Fruit fly (Drosophila melanogaster) whole organism, pupa: ENCODE results near the gene zuc.
A peak's percentile ranks its signal among the peaks of the same experiment; 100 is the strongest.

Experiments
- CG10348 ChIP-seq: fragments of 200-800 bp; sonication (Bioruptor generic); IDR thresholded peaks from 2 replicates; pipeline ENCODE4 v1.3.6; 2022; ENCODE audit warnings: missing biosample characterization, missing genetic modification characterization
- CG12605 ChIP-seq: fragments of 200-800 bp; sonication (Bioruptor generic); IDR thresholded peaks from 2 replicates; pipeline ENCODE4 v1.3.6; 2022; ENCODE audit warnings: missing biosample characterization, missing genetic modification characterization
- CG13204 ChIP-seq: fragments of 200-800 bp; sonication (Bioruptor generic); optimal IDR thresholded peaks from 2 replicates; lab custom pipeline; 2018; ENCODE audit warnings: missing biosample characterization, mild to moderate bottlenecking, missing genetic modification characterization, moderate library complexity
- CG14655 ChIP-seq: fragments of 200-800 bp; sonication (Bioruptor generic); optimal IDR thresholded peaks from 3 replicates; lab custom pipeline; 2017; ENCODE audit warnings: mild to moderate bottlenecking, missing biosample characterization, missing genetic modification reagents, missing genetic modification characterization
- CG15710 ChIP-seq: fragments of 200-800 bp; sonication (Bioruptor generic); optimal IDR thresholded peaks from 2 replicates; lab custom pipeline; 2018; ENCODE audit warnings: missing biosample characterization, mild to moderate bottlenecking, missing genetic modification characterization, moderate library complexity
- CG17806 ChIP-seq: fragments of 200-800 bp; sonication (Bioruptor generic); optimal IDR thresholded peaks from 2 replicates; lab custom pipeline; 2018; ENCODE audit warnings: missing biosample characterization, mild to moderate bottlenecking, missing genetic modification characterization, moderate library complexity
- CG32121 ChIP-seq: fragments of 200-800 bp; sonication (Bioruptor generic); IDR thresholded peaks from 2 replicates; pipeline ENCODE4 v1.3.6; 2022; ENCODE audit warnings: missing biosample characterization, missing genetic modification characterization
- CG34367 ChIP-seq: fragments of 200-800 bp; sonication (Bioruptor generic); optimal IDR thresholded peaks from 2 replicates; lab custom pipeline; 2018; ENCODE audit warnings: missing biosample characterization, mild to moderate bottlenecking, missing genetic modification characterization
- CG4496 ChIP-seq: fragments of 200-800 bp; sonication (Bioruptor generic); IDR thresholded peaks from 3 replicates; pipeline ENCODE4 v1.3.6; 2022; ENCODE audit warnings: missing biosample characterization, missing genetic modification characterization
- CG8159 ChIP-seq: fragments of 200-800 bp; sonication (Bioruptor generic); optimal IDR thresholded peaks from 3 replicates; lab custom pipeline; 2018; ENCODE audit warnings: missing biosample characterization, mild to moderate bottlenecking, missing genetic modification characterization, moderate library complexity
- CG8301 ChIP-seq: fragments of 200-800 bp; sonication (Bioruptor generic); optimal IDR thresholded peaks from 2 replicates; lab custom pipeline; 2018; ENCODE audit warnings: missing biosample characterization, mild to moderate bottlenecking, missing genetic modification characterization
- CG9948 ChIP-seq: fragments of 200-800 bp; sonication (Bioruptor generic); optimal IDR thresholded peaks from 2 replicates; lab custom pipeline; 2018; ENCODE audit warnings: missing biosample characterization, mild to moderate bottlenecking, missing genetic modification characterization, moderate library complexity
- D1 ChIP-seq: fragments of 200-800 bp; sonication (Bioruptor generic); optimal IDR thresholded peaks from 2 replicates; lab custom pipeline; 2018; ENCODE audit warnings: missing biosample characterization, mild to moderate bottlenecking, missing genetic modification characterization, moderate library complexity
- EcR ChIP-seq: fragments of 200-800 bp; sonication (Bioruptor generic); optimal IDR thresholded peaks from 3 replicates; lab custom pipeline; 2019; ENCODE audit warnings: missing biosample characterization, missing genetic modification characterization, mild to moderate bottlenecking, moderate library complexity, missing genetic modification reagents
- Ets98B ChIP-seq: fragments of 200-800 bp; sonication (Bioruptor generic); IDR thresholded peaks from 2 replicates; pipeline ENCODE4 v1.3.6; 2022; ENCODE audit warnings: missing biosample characterization, missing genetic modification characterization
- Pif1A ChIP-seq: fragments of 200-800 bp; sonication (Bioruptor generic); optimal IDR thresholded peaks from 3 replicates; lab custom pipeline; 2016; ENCODE audit warnings: missing biosample characterization, missing genetic modification characterization
- Pif1B ChIP-seq: fragments of 200-800 bp; sonication (Bioruptor generic); optimal IDR thresholded peaks from 3 replicates; lab custom pipeline; 2016; ENCODE audit warnings: missing biosample characterization, missing genetic modification characterization
- Snoo ChIP-seq: fragments of 200-800 bp; sonication (Bioruptor generic); optimal IDR thresholded peaks from 3 replicates; lab custom pipeline; 2017; ENCODE audit warnings: missing biosample characterization, mild to moderate bottlenecking, missing genetic modification characterization, inconsistent platforms
- fd96Ca ChIP-seq: fragments of 200-800 bp; sonication (Bioruptor generic); IDR thresholded peaks from 3 replicates; pipeline ENCODE4 v1.3.6; 2022; ENCODE audit warnings: missing biosample characterization, missing genetic modification characterization
- gl ChIP-seq: fragments of 200-800 bp; sonication (Bioruptor generic); optimal IDR thresholded peaks from 2 replicates; lab custom pipeline; 2018; ENCODE audit warnings: missing biosample characterization, mild to moderate bottlenecking, missing genetic modification characterization
- rn ChIP-seq: fragments of 200-800 bp; sonication (Bioruptor generic); IDR thresholded peaks from 2 replicates; pipeline ENCODE4 v1.3.6; 2022; ENCODE audit warnings: missing biosample characterization, missing genetic modification characterization

zuc gene

DNA sequence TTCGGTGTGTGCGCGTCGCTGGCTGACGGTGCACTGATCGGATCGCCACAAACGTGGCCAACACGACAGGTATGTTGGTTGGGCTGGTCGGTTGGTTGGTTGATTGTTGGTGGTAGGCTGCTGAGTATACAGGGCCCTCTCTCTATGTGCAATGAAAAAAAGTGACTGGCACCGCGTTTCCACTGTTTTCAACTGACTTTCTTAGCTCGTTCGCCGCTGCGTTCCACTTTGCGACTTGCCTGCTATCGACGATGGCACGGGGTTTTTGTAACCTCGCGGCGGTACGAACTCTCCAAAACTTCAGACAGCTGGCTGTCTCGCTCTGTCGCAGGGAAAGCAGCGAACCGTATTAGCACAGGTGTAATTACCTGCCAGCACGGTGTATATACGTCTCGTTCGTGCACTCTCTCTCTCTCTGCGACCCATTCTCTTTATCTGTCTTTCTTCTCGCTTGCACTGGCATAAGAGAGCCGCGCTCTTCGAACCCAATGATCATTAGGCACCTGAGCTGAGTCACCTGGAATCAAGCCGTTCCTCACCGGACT, 18.8 kb downstream of the zuc start:
- TF ChIP-seq CG4496 (GFP tag; lab: Robert Waterston, UW) (peak; percentile 73; the same call in 2 of the 3 replicates), CG13204 (GFP tag; lab: Kevin White, UChicago) (peak; percentile 64), CG14655 (no peak), CG10348 (GFP tag; lab: Robert Waterston, UW) (no peak), CG34367 (tag; lab: Kevin White, UChicago) (peak; percentile 7), CG15710 (tag; lab: Kevin White, UChicago) (no peak), EcR (GFP tag; lab: Kevin White, UChicago) (peak; percentile 67), fd96Ca (GFP tag; lab: Robert Waterston, UW) (0 out of 3 replicates have a peak, but pooled peaks have one; percentile 27), rn (GFP tag; lab: Robert Waterston, UW) (no peak), Pif1A (GFP tag; lab: Kevin White, UChicago) (no peak), Snoo (peak; percentile 15), Ets98B (GFP tag; lab: Robert Waterston, UW) (peak; percentile 50; the same call in 1 of the 2 replicates), CG12605 (GFP tag; lab: Robert Waterston, UW) (no peak)

DNA sequence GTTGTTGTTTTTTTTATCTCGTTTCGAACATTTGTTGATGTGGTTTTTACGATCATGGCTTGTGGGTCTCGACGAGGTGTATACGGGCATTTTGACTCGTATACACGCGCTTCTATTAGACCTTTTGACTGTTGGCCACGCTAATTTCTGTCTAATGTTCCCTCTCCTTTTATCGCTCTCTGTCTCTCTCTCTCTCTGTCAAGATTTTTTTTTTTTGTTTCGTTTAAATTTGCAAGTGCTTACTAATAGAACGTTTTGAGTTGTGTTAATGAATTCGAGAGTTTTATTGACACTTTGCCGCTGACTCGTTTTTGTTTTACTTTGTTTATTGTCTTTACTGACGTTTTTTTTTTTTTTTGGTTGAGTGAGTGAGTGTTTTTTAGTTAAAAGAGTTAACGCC, 19.3 kb downstream of the zuc start:
- no peak for TF ChIP-seq CG12605 (GFP tag; lab: Robert Waterston, UW)
- TF ChIP-seq CG34367 (tag; lab: Kevin White, UChicago): no peak
- TF ChIP-seq EcR (GFP tag; lab: Kevin White, UChicago): no peak
- TF ChIP-seq CG9948 (tag; lab: Kevin White, UChicago): no peak
- no peak for TF ChIP-seq D1 (tag; lab: Kevin White, UChicago)
- no peak for TF ChIP-seq CG10348 (GFP tag; lab: Robert Waterston, UW)
- TF ChIP-seq Pif1A (GFP tag; lab: Kevin White, UChicago): no peak
- no peak for TF ChIP-seq CG8159 (tag; lab: Kevin White, UChicago)
- TF ChIP-seq Pif1B (GFP tag; lab: Kevin White, UChicago): no peak
- no peak for TF ChIP-seq CG4496 (GFP tag; lab: Robert Waterston, UW)
- TF ChIP-seq Ets98B (GFP tag; lab: Robert Waterston, UW): no peak
- no peak for TF ChIP-seq CG13204 (GFP tag; lab: Kevin White, UChicago)
- TF ChIP-seq Snoo: no peak
- no peak for TF ChIP-seq gl
- no peak for TF ChIP-seq CG17806
- no peak for TF ChIP-seq CG15710 (tag; lab: Kevin White, UChicago)
- TF ChIP-seq, all 21 proteins: peak for 0

DNA sequence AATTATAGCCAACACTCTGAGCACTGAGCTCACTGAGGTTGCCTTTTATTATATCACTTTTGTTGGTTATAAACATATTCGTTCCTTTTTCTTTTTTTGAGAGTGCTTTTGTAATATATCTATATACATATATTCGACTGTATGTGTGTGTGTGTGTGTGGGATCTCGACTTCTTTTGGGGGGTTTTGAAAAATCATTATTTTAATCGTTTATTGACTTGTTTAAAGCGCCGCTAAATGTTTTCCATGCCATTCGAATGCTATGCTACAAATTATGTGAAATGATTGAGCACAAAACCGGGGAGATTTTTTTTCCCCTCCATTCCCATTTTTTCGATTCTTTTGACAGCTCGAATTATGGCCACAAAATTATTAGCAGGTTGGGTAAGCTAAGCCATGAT, 20.3 kb downstream of the zuc start:
- no peak for TF ChIP-seq CG12605 (GFP tag; lab: Robert Waterston, UW)
- no peak for TF ChIP-seq Snoo
- no peak for TF ChIP-seq CG34367 (tag; lab: Kevin White, UChicago)
- TF ChIP-seq gl: no peak
- TF ChIP-seq CG14655: no peak
- no peak for TF ChIP-seq Pif1A (GFP tag; lab: Kevin White, UChicago)
- TF ChIP-seq EcR (GFP tag; lab: Kevin White, UChicago): no peak
- no peak for TF ChIP-seq fd96Ca (GFP tag; lab: Robert Waterston, UW)
- no peak for TF ChIP-seq D1 (tag; lab: Kevin White, UChicago)
- no peak for TF ChIP-seq CG32121 (GFP tag; lab: Robert Waterston, UW)
- no peak for TF ChIP-seq CG15710 (tag; lab: Kevin White, UChicago)
- no peak for TF ChIP-seq CG8301 (tag; lab: Kevin White, UChicago)
- no peak for TF ChIP-seq CG10348 (GFP tag; lab: Robert Waterston, UW)
- no peak for TF ChIP-seq CG8159 (tag; lab: Kevin White, UChicago)
- no peak for TF ChIP-seq CG4496 (GFP tag; lab: Robert Waterston, UW)
- no peak for TF ChIP-seq rn (GFP tag; lab: Robert Waterston, UW)
- TF ChIP-seq CG9948 (tag; lab: Kevin White, UChicago): no peak
- TF ChIP-seq CG13204 (GFP tag; lab: Kevin White, UChicago): no peak
- no peak for TF ChIP-seq Ets98B (GFP tag; lab: Robert Waterston, UW)
- TF ChIP-seq Pif1B (GFP tag; lab: Kevin White, UChicago): no peak

dm6 chr2L:11968581-11969272, 21.0 kb downstream of the zuc start:
- TF ChIP-seq CG12605 (GFP tag; lab: Robert Waterston, UW) (no peak), CG32121 (GFP tag; lab: Robert Waterston, UW) (0 out of 2 replicates have a peak, but pooled peaks have one; percentile 10), fd96Ca (GFP tag; lab: Robert Waterston, UW) (0 out of 3 replicates have a peak, but pooled peaks have one; percentile 33), D1 (tag; lab: Kevin White, UChicago) (no peak), CG9948 (tag; lab: Kevin White, UChicago) (peak; percentile 58), CG17806 (peak; percentile 47), CG34367 (tag; lab: Kevin White, UChicago) (peak; percentile 34), CG13204 (GFP tag; lab: Kevin White, UChicago) (peak; percentile 25), rn (GFP tag; lab: Robert Waterston, UW) (no peak), CG14655 (peak; percentile 81), Pif1B (GFP tag; lab: Kevin White, UChicago) (peak; percentile 39), EcR (GFP tag; lab: Kevin White, UChicago) (peak; percentile 11), Pif1A (GFP tag; lab: Kevin White, UChicago) (peak; percentile 34), CG10348 (GFP tag; lab: Robert Waterston, UW) (no peak), CG8159 (tag; lab: Kevin White, UChicago) (peak; percentile 67), CG4496 (GFP tag; lab: Robert Waterston, UW) (no peak), CG8301 (tag; lab: Kevin White, UChicago) (peak; percentile 64), Ets98B (GFP tag; lab: Robert Waterston, UW) (no peak), gl (no peak), CG15710 (tag; lab: Kevin White, UChicago) (peak; percentile 46), Snoo (peak; percentile 14)
